Fruit fly (Drosophila melanogaster) whole organism, embryonic: ENCODE data around the gene CG5968.

ENCODE experiments used
- Awh ChIP-seq: fragments of 200-800 bp; sonication (Bioruptor generic); IDR thresholded peaks from 2 replicates; pipeline ENCODE4, ENCODE4 v1.3.6; 2022; ENCODE audit warnings: missing biosample characterization, missing genetic modification characterization
- CG10274 ChIP-seq: fragments of 200-800 bp; sonication (Bioruptor generic); optimal IDR thresholded peaks from 3 replicates; lab custom pipeline; 2017; ENCODE audit warnings: missing biosample characterization, mild to moderate bottlenecking, missing genetic modification characterization
- CG10654 ChIP-seq: fragments of 200-800 bp; sonication (Bioruptor generic); optimal IDR thresholded peaks from 2 replicates; lab custom pipeline; 2016; ENCODE audit warnings: missing biosample characterization, missing genetic modification characterization
- CG13624 ChIP-seq: fragments of 200-800 bp; sonication (Bioruptor generic); optimal IDR thresholded peaks from 2 replicates; lab custom pipeline; 2016; ENCODE audit warnings: missing biosample characterization, missing genetic modification characterization
- CG13775 ChIP-seq: fragments of 200-800 bp; sonication (Bioruptor generic); optimal IDR thresholded peaks from 3 replicates; lab custom pipeline; 2017; ENCODE audit warnings: missing biosample characterization, mild to moderate bottlenecking, missing genetic modification characterization
- CG13894 ChIP-seq: fragments of 200-800 bp; sonication (Bioruptor generic); optimal IDR thresholded peaks from 3 replicates; lab custom pipeline; 2018; ENCODE audit warnings: missing biosample characterization, mild to moderate bottlenecking, missing genetic modification characterization, moderate library complexity
- CG1647 ChIP-seq: fragments of 200-800 bp; sonication (Bioruptor generic); optimal IDR thresholded peaks from 3 replicates; lab custom pipeline; 2016; ENCODE audit warnings: missing biosample characterization, missing genetic modification characterization
- CG2202 ChIP-seq: fragments of 200-800 bp; sonication (Bioruptor generic); optimal IDR thresholded peaks from 2 replicates; lab custom pipeline; 2018; ENCODE audit warnings: missing biosample characterization, mild to moderate bottlenecking, missing genetic modification characterization
- CG30020 ChIP-seq: fragments of 200-800 bp; optimal IDR thresholded peaks from 2 replicates; lab custom pipeline; 2019; ENCODE audit warnings: missing biosample characterization, mild to moderate bottlenecking, missing genetic modification characterization, moderate library complexity
- CG31441 ChIP-seq: fragments of 200-800 bp; sonication (Bioruptor generic); IDR thresholded peaks from 2 replicates; pipeline ENCODE4 v1.3.6; 2022; ENCODE audit warnings: missing biosample characterization, missing genetic modification characterization
- CG33213 ChIP-seq: fragments of 200-800 bp; sonication (Bioruptor generic); optimal IDR thresholded peaks from 3 replicates; lab custom pipeline; 2016; ENCODE audit warnings: missing biosample characterization, missing genetic modification characterization
- CG34376 ChIP-seq: fragments of 200-800 bp; sonication (Bioruptor generic); optimal IDR thresholded peaks from 2 replicates; lab custom pipeline; 2018; ENCODE audit warnings: missing biosample characterization, mild to moderate bottlenecking, missing genetic modification characterization
- CG4424 ChIP-seq: fragments of 200-800 bp; sonication (Bioruptor generic); optimal IDR thresholded peaks from 3 replicates; lab custom pipeline; 2016; ENCODE audit warnings: missing biosample characterization, missing genetic modification characterization
- CG4617 ChIP-seq: fragments of 200-800 bp; sonication (Bioruptor generic); optimal IDR thresholded peaks from 3 replicates; lab custom pipeline; 2016; ENCODE audit warnings: missing biosample characterization, missing genetic modification characterization, borderline replicate concordance
- CG6813 ChIP-seq: fragments of 200-800 bp; sonication (Bioruptor generic); optimal IDR thresholded peaks from 2 replicates; lab custom pipeline; 2017; ENCODE audit warnings: missing biosample characterization, missing genetic modification characterization, mild to moderate bottlenecking, moderate library complexity, missing genetic modification reagents
- CG6854 ChIP-seq: fragments of 200-800 bp; sonication (Bioruptor generic); optimal IDR thresholded peaks from 3 replicates; lab custom pipeline; 2017; ENCODE audit warnings: missing biosample characterization, mild to moderate bottlenecking, missing genetic modification characterization
- Dad ChIP-seq: fragments of 200-800 bp; sonication (Bioruptor generic); optimal IDR thresholded peaks from 3 replicates; lab custom pipeline; 2016; ENCODE audit warnings: missing biosample characterization, missing genetic modification characterization
- Dek ChIP-seq: fragments of 200-800 bp; sonication (Bioruptor generic); optimal IDR thresholded peaks from 3 replicates; lab custom pipeline; 2019; ENCODE audit warnings: missing biosample characterization, mild to moderate bottlenecking, missing genetic modification characterization, moderate library complexity
- Eip74EF ChIP-seq, 2 experiments: fragments of 200-800 bp in 1 of 2; fragments of >200 bp in 1 of 2; sonication (Bioruptor generic) in 1 of 2; optimal IDR thresholded peaks; 2 replicates each; lab custom pipeline; 2017 to 2019; ENCODE audit warnings: missing biosample characterization in 2 of 2, missing genetic modification characterization in 2 of 2, mild to moderate bottlenecking in 1 of 2, moderate library complexity in 1 of 2
- Ets65A ChIP-seq: fragments of 200-800 bp; sonication (Bioruptor generic); peaks from one replicate; lab custom pipeline; 2016; ENCODE audit warnings: missing biosample characterization, missing genetic modification characterization
- Gsc ChIP-seq: fragments of 200-800 bp; sonication (Bioruptor generic); IDR thresholded peaks from 2 replicates; pipeline ENCODE4 v1.3.6; 2022; ENCODE audit warnings: missing biosample characterization, missing genetic modification characterization
- Kr ChIP-seq: fragments of 200-800 bp; sonication (Bioruptor generic); optimal IDR thresholded peaks from 2 replicates; lab custom pipeline; 2017; ENCODE audit warnings: missing biosample characterization, mild to moderate bottlenecking, missing genetic modification characterization
- Opbp ChIP-seq: fragments of 200-800 bp; sonication (Bioruptor generic); IDR thresholded peaks from 3 replicates; pipeline ENCODE4 v1.3.6; 2022; ENCODE audit warnings: missing biosample characterization, missing genetic modification characterization; ENCODE audit not compliant: partially characterized antibody
- Pdp1 ChIP-seq, 2 experiments: fragments of 200-800 bp; sonication (Bioruptor generic); optimal IDR thresholded peaks; 3 replicates each; lab custom pipeline; 2016; ENCODE audit warnings: missing biosample characterization in 2 of 2, missing genetic modification characterization in 2 of 2, mild to moderate bottlenecking in 1 of 2, moderate library complexity in 1 of 2
- Ravus ChIP-seq: fragments of 200-800 bp; sonication (Bioruptor generic); IDR thresholded peaks from 2 replicates; pipeline ENCODE4 v1.3.6; 2022; ENCODE audit warnings: missing biosample characterization, missing genetic modification characterization
- Sox102F ChIP-seq: fragments of 200-800 bp; sonication (Bioruptor generic); optimal IDR thresholded peaks from 2 replicates; lab custom pipeline; 2018; ENCODE audit warnings: missing biosample characterization, mild to moderate bottlenecking, missing genetic modification characterization, moderate library complexity
- Sry-β ChIP-seq: fragments of 200-800 bp; sonication (Bioruptor generic); optimal IDR thresholded peaks from 2 replicates; lab custom pipeline; 2018; ENCODE audit warnings: missing biosample characterization, mild to moderate bottlenecking, missing genetic modification characterization, moderate library complexity
- ac ChIP-seq: fragments of 200-800 bp; sonication (Bioruptor generic); optimal IDR thresholded peaks from 3 replicates; lab custom pipeline; 2017; ENCODE audit warnings: missing biosample characterization, mild to moderate bottlenecking, missing genetic modification characterization
- ase ChIP-seq: fragments of 200-800 bp; sonication (Bioruptor generic); IDR thresholded peaks from 3 replicates; pipeline ENCODE4 v1.3.6; 2022; ENCODE audit warnings: missing biosample characterization, missing genetic modification characterization
- bbx ChIP-seq: fragments of 200-800 bp; sonication (Bioruptor generic); IDR thresholded peaks from 2 replicates; pipeline ENCODE4 v1.3.6; 2022; ENCODE audit warnings: missing biosample characterization, missing genetic modification characterization; ENCODE audit not compliant: partially characterized antibody
- bcd ChIP-seq: fragments of 200-800 bp; sonication (Bioruptor generic); optimal IDR thresholded peaks from 2 replicates; lab custom pipeline; 2017; ENCODE audit warnings: missing biosample characterization, mild to moderate bottlenecking, missing genetic modification characterization
- cg ChIP-seq: fragments of 200-800 bp; sonication (Bioruptor generic); optimal IDR thresholded peaks from 3 replicates; lab custom pipeline; 2019; ENCODE audit warnings: missing biosample characterization, mild to moderate bottlenecking, missing genetic modification characterization, moderate library complexity
- corto ChIP-seq: fragments of 200-800 bp; sonication (Bioruptor generic); optimal IDR thresholded peaks from 2 replicates; lab custom pipeline; 2016; ENCODE audit warnings: missing biosample characterization, mild to moderate bottlenecking, missing genetic modification characterization, moderate library complexity
- danr ChIP-seq: fragments of 200-800 bp; sonication (Bioruptor generic); IDR thresholded peaks from 2 replicates; pipeline ENCODE4 v1.3.6; 2022; ENCODE audit warnings: missing biosample characterization, missing genetic modification characterization
- dmrt11E ChIP-seq: fragments of 200-800 bp; sonication (Bioruptor generic); optimal IDR thresholded peaks from 3 replicates; lab custom pipeline; 2018; ENCODE audit warnings: missing biosample characterization, mild to moderate bottlenecking, missing genetic modification characterization, moderate library complexity
- exex ChIP-seq: fragments of 200-800 bp; sonication (Bioruptor generic); optimal IDR thresholded peaks from 4 replicates; lab custom pipeline; 2018; ENCODE audit warnings: missing biosample characterization, mild to moderate bottlenecking, missing genetic modification characterization, moderate library complexity
- fd3F ChIP-seq: fragments of 200-800 bp; sonication (Bioruptor generic); optimal IDR thresholded peaks from 2 replicates; lab custom pipeline; 2018; ENCODE audit warnings: missing biosample characterization, mild to moderate bottlenecking, missing genetic modification characterization, moderate library complexity
- gce ChIP-seq: fragments of 200-800 bp; sonication (Bioruptor generic); IDR thresholded peaks from 3 replicates; pipeline ENCODE4 v1.3.6; 2022; ENCODE audit warnings: missing biosample characterization, missing genetic modification characterization
- grau ChIP-seq: fragments of 200-800 bp; optimal IDR thresholded peaks from 3 replicates; lab custom pipeline; 2019; ENCODE audit warnings: missing biosample characterization, mild to moderate bottlenecking, missing genetic modification characterization, moderate library complexity
- hbn ChIP-seq: fragments of 200-800 bp; sonication (Bioruptor generic); IDR thresholded peaks from 2 replicates; pipeline ENCODE4 v1.3.6; 2022; ENCODE audit warnings: missing biosample characterization, missing genetic modification characterization; ENCODE audit not compliant: partially characterized antibody
- inv ChIP-seq: fragments of 200-800 bp; sonication (Bioruptor generic); IDR thresholded peaks from 2 replicates; pipeline ENCODE4 v1.3.6; 2022; ENCODE audit warnings: missing biosample characterization, missing genetic modification characterization; ENCODE audit not compliant: partially characterized antibody
- kni ChIP-seq: fragments of 200-800 bp; sonication (Bioruptor generic); optimal IDR thresholded peaks from 3 replicates; lab custom pipeline; 2017; ENCODE audit warnings: mild to moderate bottlenecking, missing biosample characterization, missing genetic modification reagents, missing genetic modification characterization
- pb ChIP-seq: fragments of 200-800 bp; sonication (Bioruptor generic); optimal IDR thresholded peaks from 3 replicates; lab custom pipeline; 2016; ENCODE audit warnings: missing biosample characterization, missing genetic modification characterization
- pita ChIP-seq: fragments of 200-800 bp; sonication (Bioruptor generic); optimal IDR thresholded peaks from 2 replicates; lab custom pipeline; 2017; ENCODE audit warnings: missing biosample characterization, mild to moderate bottlenecking, missing genetic modification characterization
- prd ChIP-seq, 3 experiments: fragments of >200 bp in 2 of 3; fragments of 200-800 bp in 1 of 3; sonication (Bioruptor generic) in 1 of 3; optimal IDR thresholded peaks in 2 of 3; IDR thresholded peaks in 1 of 3; 2 replicates in 2 of 3; 3 replicates in 1 of 3; pipeline versions ENCODE4 v1.3.6 to Lab custom; 2017 to 2022; ENCODE audit warnings: missing biosample characterization in 1 of 3, missing genetic modification characterization in 1 of 3
- run ChIP-seq: fragments of 200-800 bp; sonication (Bioruptor generic); optimal IDR thresholded peaks from 3 replicates; lab custom pipeline; 2018; ENCODE audit warnings: missing biosample characterization, mild to moderate bottlenecking, missing genetic modification characterization
- schlank ChIP-seq: fragments of 200-800 bp; sonication (Bioruptor generic); optimal IDR thresholded peaks from 2 replicates; lab custom pipeline; 2018; ENCODE audit warnings: missing biosample characterization, mild to moderate bottlenecking, missing genetic modification characterization
- sisA ChIP-seq: fragments of 200-800 bp; sonication (Bioruptor generic); IDR thresholded peaks from 2 replicates; pipeline ENCODE4 v1.3.6; 2022; ENCODE audit warnings: missing biosample characterization, missing genetic modification characterization
- tll ChIP-seq, 2 experiments: fragments of 200-800 bp in 1 of 2; fragments of >200 bp in 1 of 2; sonication (Bioruptor generic) in 1 of 2; optimal IDR thresholded peaks; 2 replicates each; lab custom pipeline; 2017 to 2019; ENCODE audit warnings: missing biosample characterization in 2 of 2, missing genetic modification characterization in 2 of 2, mild to moderate bottlenecking in 1 of 2, moderate library complexity in 1 of 2

CG5968 gene

dm6 chr2L:16507682-16508269, 42.0 kb downstream of the CG5968 start (continued):
- no peak for TF ChIP-seq CG13775 (GFP tag; lab: Kevin White, UChicago)
- TF ChIP-seq pita (GFP tag; lab: Kevin White, UChicago): no peak
- no peak for TF ChIP-seq CG6854
- TF ChIP-seq Ravus (GFP tag; lab: Robert Waterston, UW): no peak
- no peak for TF ChIP-seq Pdp1 (GFP tag; optimal IDR thresholded peaks at IDR 0.05; lab: Kevin White, UChicago)
- TF ChIP-seq ac: no peak
- TF ChIP-seq CG2202 (tag; lab: Kevin White, UChicago): no peak
- no peak for TF ChIP-seq CG6813 (GFP tag; lab: Kevin White, UChicago)
- TF ChIP-seq Dad (GFP tag; lab: Kevin White, UChicago): no peak
- peak; percentile 47; the same call in 1 of the 2 replicates for TF ChIP-seq inv
- no peak for TF ChIP-seq dmrt11E (tag; lab: Kevin White, UChicago)
- no peak for TF ChIP-seq prd (optimal IDR thresholded peaks at IDR 0.05; lab: Kevin White, UChicago)
- no peak for TF ChIP-seq prd (GFP tag; IDR thresholded peaks at IDR 0.05; lab: Robert Waterston, UW)
- TF ChIP-seq CG1647 (GFP tag; lab: Kevin White, UChicago): no peak
- no peak for TF ChIP-seq Sox102F (GFP tag; lab: Kevin White, UChicago)
- TF ChIP-seq bcd: no peak
- no peak for TF ChIP-seq CG13894 (tag; lab: Kevin White, UChicago)
- no peak for TF ChIP-seq gce (GFP tag; lab: Robert Waterston, UW)
- TF ChIP-seq sisA (GFP tag; lab: Robert Waterston, UW): no peak
- no peak for TF ChIP-seq grau
- no peak for TF ChIP-seq fd3F (GFP tag; lab: Kevin White, UChicago)
- peak; percentile 66 for TF ChIP-seq bbx
- TF ChIP-seq Sry-β (GFP tag; lab: Kevin White, UChicago): no peak
- no peak for TF ChIP-seq pb (GFP tag; lab: Kevin White, UChicago)
- no peak for TF ChIP-seq Awh
- no peak for TF ChIP-seq run (tag; lab: Kevin White, UChicago)
- TF ChIP-seq ase (GFP tag; lab: Robert Waterston, UW): no peak
- no peak for TF ChIP-seq corto (GFP tag; lab: Kevin White, UChicago)
- TF ChIP-seq CG10654 (GFP tag; lab: Kevin White, UChicago): no peak
- no peak for TF ChIP-seq CG4424 (GFP tag; lab: Kevin White, UChicago)
- no peak for TF ChIP-seq Kr (GFP tag; lab: Kevin White, UChicago)
- no peak for TF ChIP-seq CG34376 (GFP tag; lab: Kevin White, UChicago)
- TF ChIP-seq CG31441 (GFP tag; lab: Robert Waterston, UW): no peak
- TF ChIP-seq CG30020: no peak
- peak; percentile 66 for TF ChIP-seq Opbp (GFP tag; lab: Robert Waterston, UW)
- TF ChIP-seq danr: no peak
- TF ChIP-seq cg (GFP tag; lab: Kevin White, UChicago): no peak
- no peak for TF ChIP-seq exex (tag; lab: Kevin White, UChicago)
- no peak for TF ChIP-seq CG10274 (GFP tag; lab: Kevin White, UChicago)
- TF ChIP-seq CG13624 (GFP tag; lab: Kevin White, UChicago): peak; percentile 7
- TF ChIP-seq Ets65A (GFP tag; lab: Kevin White, UChicago): no peak
- TF ChIP-seq tll (GFP tag; optimal IDR thresholded peaks at IDR 0.05; lab: Kevin White, UChicago): no peak
- no peak for TF ChIP-seq CG4617 (GFP tag; lab: Kevin White, UChicago)
- no peak for TF ChIP-seq Dek (tag; lab: Kevin White, UChicago)
- TF ChIP-seq schlank (tag; lab: Kevin White, UChicago): no peak
- TF ChIP-seq Gsc: no peak
- no peak for TF ChIP-seq kni (GFP tag; lab: Kevin White, UChicago)
- TF ChIP-seq hbn (GFP tag; lab: Robert Waterston, UW): peak; percentile 61
- TF ChIP-seq Eip74EF (GFP tag; optimal IDR thresholded peaks at IDR 0.05; lab: Kevin White, UChicago): no peak
- no peak for TF ChIP-seq CG33213 (GFP tag; lab: Kevin White, UChicago)
